Worm (Caenorhabditis elegans) whole organism, midembryonic: ENCODE data around the gene lin-7.

Experiments used
- cog-1 ChIP-seq: sonication (generic microtip); optimal IDR thresholded peaks from 2 replicates; lab custom pipeline; 2016; ENCODE audit warnings: missing genetic modification characterization, missing compliant biosample characterization
- flt-1 ChIP-seq: fragments of 200-800 bp; sonication (Bioruptor generic); IDR thresholded peaks from 2 replicates; pipeline ENCODE4 v1.3.6; 2022; ENCODE audit warnings: missing genetic modification characterization, missing compliant biosample characterization
- klf-2 ChIP-seq: fragments of 200-800 bp; sonication (Bioruptor generic); conservative IDR thresholded peaks from 2 replicates; pipeline ENCODE4 v1.3.6; 2022; ENCODE audit warnings: missing genetic modification reagents, missing genetic modification characterization, missing compliant biosample characterization
- med-1 ChIP-seq: sonication (generic microtip); optimal IDR thresholded peaks from 2 replicates; lab custom pipeline; 2017; ENCODE audit warnings: missing genetic modification characterization, mild to moderate bottlenecking, missing compliant biosample characterization, antibody characterized with exemption, missing genetic modification reagents; ENCODE audit not compliant: insufficient read depth
- tab-1 ChIP-seq: fragments of 200-800 bp; sonication (Bioruptor generic); IDR thresholded peaks from 2 replicates; pipeline ENCODE4 v1.3.6; 2022; ENCODE audit warnings: missing genetic modification characterization, missing compliant biosample characterization

- no peak for TF ChIP-seq tab-1 (GFP tag; lab: Robert Waterston, UW)
- TF ChIP-seq klf-2, result no peak
- TF ChIP-seq cog-1 (tag; lab: Kevin White, UChicago), result no peak
- TF ChIP-seq flt-1 (GFP tag; lab: Robert Waterston, UW), result no peak
- TF ChIP-seq med-1, result no peak
Observed at ce11 chrII:14299254-14299759, 49.9 kb downstream of the lin-7 start.
